Fruit fly (Drosophila melanogaster) whole organism, pupa: ENCODE results near the gene Drsl4.

ENCODE experiments used
- CG10348 ChIP-seq: fragments of 200-800 bp; sonication (Bioruptor generic); IDR thresholded peaks from 2 replicates; pipeline ENCODE4 v1.3.6; 2022; ENCODE audit warnings: missing biosample characterization, missing genetic modification characterization
- CG12605 ChIP-seq: fragments of 200-800 bp; sonication (Bioruptor generic); IDR thresholded peaks from 2 replicates; pipeline ENCODE4 v1.3.6; 2022; ENCODE audit warnings: missing biosample characterization, missing genetic modification characterization
- CG14655 ChIP-seq: fragments of 200-800 bp; sonication (Bioruptor generic); optimal IDR thresholded peaks from 3 replicates; lab custom pipeline; 2017; ENCODE audit warnings: mild to moderate bottlenecking, missing biosample characterization, missing genetic modification reagents, missing genetic modification characterization
- CG15710 ChIP-seq: fragments of 200-800 bp; sonication (Bioruptor generic); optimal IDR thresholded peaks from 2 replicates; lab custom pipeline; 2018; ENCODE audit warnings: missing biosample characterization, mild to moderate bottlenecking, missing genetic modification characterization, moderate library complexity
- CG4496 ChIP-seq: fragments of 200-800 bp; sonication (Bioruptor generic); IDR thresholded peaks from 3 replicates; pipeline ENCODE4 v1.3.6; 2022; ENCODE audit warnings: missing biosample characterization, missing genetic modification characterization
- CG8159 ChIP-seq: fragments of 200-800 bp; sonication (Bioruptor generic); optimal IDR thresholded peaks from 3 replicates; lab custom pipeline; 2018; ENCODE audit warnings: missing biosample characterization, mild to moderate bottlenecking, missing genetic modification characterization, moderate library complexity
- D1 ChIP-seq: fragments of 200-800 bp; sonication (Bioruptor generic); optimal IDR thresholded peaks from 2 replicates; lab custom pipeline; 2018; ENCODE audit warnings: missing biosample characterization, mild to moderate bottlenecking, missing genetic modification characterization, moderate library complexity
- EcR ChIP-seq: fragments of 200-800 bp; sonication (Bioruptor generic); optimal IDR thresholded peaks from 3 replicates; lab custom pipeline; 2019; ENCODE audit warnings: missing biosample characterization, missing genetic modification characterization, mild to moderate bottlenecking, moderate library complexity, missing genetic modification reagents
- Ets98B ChIP-seq: fragments of 200-800 bp; sonication (Bioruptor generic); IDR thresholded peaks from 2 replicates; pipeline ENCODE4 v1.3.6; 2022; ENCODE audit warnings: missing biosample characterization, missing genetic modification characterization
- Pif1B ChIP-seq: fragments of 200-800 bp; sonication (Bioruptor generic); optimal IDR thresholded peaks from 3 replicates; lab custom pipeline; 2016; ENCODE audit warnings: missing biosample characterization, missing genetic modification characterization
- gl ChIP-seq: fragments of 200-800 bp; sonication (Bioruptor generic); optimal IDR thresholded peaks from 2 replicates; lab custom pipeline; 2018; ENCODE audit warnings: missing biosample characterization, mild to moderate bottlenecking, missing genetic modification characterization
- rn ChIP-seq: fragments of 200-800 bp; sonication (Bioruptor generic); IDR thresholded peaks from 2 replicates; pipeline ENCODE4 v1.3.6; 2022; ENCODE audit warnings: missing biosample characterization, missing genetic modification characterization

DNA sequence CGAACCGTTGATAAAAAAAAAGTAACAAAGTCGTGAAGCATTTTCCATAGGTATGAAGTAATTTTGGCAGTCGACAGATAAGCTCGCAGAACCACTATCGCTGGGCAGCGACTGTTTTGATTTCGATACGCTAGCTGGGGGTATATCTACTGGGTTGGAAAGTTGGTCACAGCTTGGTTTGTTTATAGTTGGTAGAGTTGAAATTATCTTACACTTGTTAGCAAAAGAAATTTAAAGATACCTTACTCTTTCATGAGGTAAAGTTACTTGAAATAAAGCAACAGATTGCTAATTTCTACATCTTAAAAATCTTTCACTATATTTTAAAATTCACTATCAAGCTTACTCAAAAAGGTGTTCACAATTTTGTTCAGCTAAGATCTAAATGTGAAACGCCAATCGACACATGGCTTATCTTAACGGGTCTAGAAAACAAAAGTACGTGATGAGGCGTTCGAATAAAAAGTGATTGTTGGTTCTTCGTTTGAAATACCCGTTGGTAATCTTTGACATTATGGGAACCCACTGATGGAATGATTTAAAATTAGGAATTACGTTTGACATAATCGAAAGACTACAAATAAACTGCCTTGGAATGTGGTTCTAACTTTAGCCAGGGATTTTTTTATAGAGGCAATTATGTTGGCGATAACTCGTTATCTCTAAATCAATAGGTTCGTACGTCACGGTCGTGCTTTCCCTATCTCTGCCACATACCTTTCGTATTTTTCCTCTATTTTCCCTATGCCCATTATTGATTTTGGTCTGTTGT lies 35.3 kb downstream of the Drsl4 start:
- TF ChIP-seq rn (GFP tag; lab: Robert Waterston, UW) (no peak), EcR (GFP tag; lab: Kevin White, UChicago) (no peak), CG12605 (GFP tag; lab: Robert Waterston, UW) (no peak), D1 (tag; lab: Kevin White, UChicago) (no peak), CG8159 (no peak), CG10348 (no peak), Ets98B (GFP tag; lab: Robert Waterston, UW) (no peak), Pif1B (no peak), CG15710 (tag; lab: Kevin White, UChicago) (no peak), gl (tag; lab: Kevin White, UChicago) (no peak), CG4496 (GFP tag; lab: Robert Waterston, UW) (no peak), CG14655 (GFP tag; lab: Kevin White, UChicago) (no peak)
